Worm (Caenorhabditis elegans) whole organism, L1 larva: ENCODE measurements around the gene Y47D3B.12.

Experiments
- alr-1 ChIP-seq: fragments of 200-800 bp; sonication (Bioruptor generic); optimal IDR thresholded peaks from 2 replicates; lab custom pipeline; 2018; ENCODE audit warnings: borderline replicate concordance, mild to moderate bottlenecking, missing genetic modification characterization, missing compliant biosample characterization
- dpl-1 ChIP-seq, 3 experiments: fragments of 150-350 bp in 2 of 3; sonication (generic microtip) in 1 of 3; optimal IDR thresholded peaks; 2 replicates each; lab custom pipeline; 2014 to 2017; ENCODE audit warnings: missing biosample characterization in 3 of 3, missing genetic modification characterization in 3 of 3, missing genetic modification reagents in 3 of 3
- elt-2 ChIP-seq: sonication (generic microtip); optimal IDR thresholded peaks from 2 replicates; lab custom pipeline; 2016; ENCODE audit warnings: missing genetic modification characterization, mild to moderate bottlenecking, inconsistent platforms, missing compliant biosample characterization, missing genetic modification reagents
- lin-13 ChIP-seq: fragments of 150-350 bp; optimal IDR thresholded peaks from 2 replicates; lab custom pipeline; 2014; ENCODE audit warnings: missing biosample characterization, missing genetic modification reagents, missing genetic modification characterization
- lir-3 ChIP-seq: sonication (generic microtip); optimal IDR thresholded peaks from 2 replicates; lab custom pipeline; 2016; ENCODE audit warnings: mild to moderate bottlenecking, missing genetic modification characterization, moderate library complexity, missing compliant biosample characterization; ENCODE audit not compliant: poor library complexity
- nhr-237 ChIP-seq: fragments of 150-350 bp; optimal IDR thresholded peaks from 2 replicates; lab custom pipeline; 2014; ENCODE audit warnings: missing biosample characterization, missing genetic modification characterization
- nhr-76 ChIP-seq: sonication (generic microtip); optimal IDR thresholded peaks from 2 replicates; lab custom pipeline; 2017; ENCODE audit warnings: missing biosample characterization, missing genetic modification characterization
- pag-3 ChIP-seq: sonication (generic microtip); optimal IDR thresholded peaks from 2 replicates; lab custom pipeline; 2017; ENCODE audit warnings: missing genetic modification characterization, mild to moderate bottlenecking, missing compliant biosample characterization, antibody characterized with exemption, borderline replicate concordance; ENCODE audit not compliant: insufficient read depth
- snpc-4 ChIP-seq: fragments of 150-350 bp; optimal IDR thresholded peaks from 2 replicates; lab custom pipeline; 2014; ENCODE audit warnings: missing biosample characterization, missing genetic modification characterization
- snu-23 ChIP-seq: sonication (generic microtip); optimal IDR thresholded peaks from 2 replicates; lab custom pipeline; 2016; ENCODE audit warnings: missing genetic modification characterization, missing compliant biosample characterization
- tbx-2 ChIP-seq: sonication (generic microtip); optimal IDR thresholded peaks from 2 replicates; lab custom pipeline; 2016; ENCODE audit warnings: missing genetic modification characterization, missing compliant biosample characterization
- unc-30 ChIP-seq: sonication (generic microtip); optimal IDR thresholded peaks from 2 replicates; lab custom pipeline; 2017; ENCODE audit warnings: missing biosample characterization, missing genetic modification characterization
- unc-98 ChIP-seq: fragments of 200-800 bp; sonication (Bioruptor generic); IDR thresholded peaks from 2 replicates; pipeline ENCODE4 v1.3.6; 2022; ENCODE audit warnings: missing genetic modification characterization, missing compliant biosample characterization
- ztf-4 ChIP-seq: fragments of 150-350 bp; optimal IDR thresholded peaks from 2 replicates; lab custom pipeline; 2014; ENCODE audit warnings: missing biosample characterization, missing genetic modification characterization

DNA sequence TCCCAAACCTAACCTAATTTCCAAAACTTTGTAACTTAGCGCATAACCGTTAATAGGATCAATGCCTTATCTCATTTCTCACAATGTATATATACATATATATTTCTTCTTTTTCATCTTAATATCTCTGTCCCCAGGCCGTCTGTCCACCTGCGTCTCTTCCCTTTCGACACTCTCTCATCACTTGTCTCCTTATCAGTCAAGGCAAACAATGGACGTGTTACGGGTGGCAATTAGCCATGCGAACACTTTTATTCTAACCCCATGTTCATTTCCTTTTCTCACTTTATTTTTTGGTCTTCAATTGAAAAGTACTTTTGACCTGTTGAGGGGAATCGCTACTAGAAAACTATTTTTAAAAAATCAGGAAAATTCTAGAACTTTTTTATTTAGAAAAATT lies 45.4 kb upstream of the Y47D3B.12 start:
- no peak for TF ChIP-seq unc-98 (GFP tag; lab: Robert Waterston, UW)
- no peak for TF ChIP-seq alr-1 (tag; lab: Kevin White, UChicago)
- TF ChIP-seq dpl-1 (GFP tag; optimal IDR thresholded peaks at IDR 0.05; lab: Kevin White, UChicago) = no peak
- TF ChIP-seq nhr-76 (tag; lab: Kevin White, UChicago) = no peak
- TF ChIP-seq lir-3 (tag; lab: Kevin White, UChicago) = no peak
- no peak for TF ChIP-seq snpc-4 (tag; lab: Kevin White, UChicago)
- TF ChIP-seq unc-30 = no peak
- TF ChIP-seq ztf-4 = no peak
- no peak for TF ChIP-seq snu-23 (GFP tag; lab: Kevin White, UChicago)
- no peak for TF ChIP-seq nhr-237
- TF ChIP-seq pag-3 (tag; lab: Kevin White, UChicago) = no peak
- no peak for TF ChIP-seq tbx-2 (tag; lab: Kevin White, UChicago)
- TF ChIP-seq elt-2 (tag; lab: Kevin White, UChicago) = no peak
- no peak for TF ChIP-seq lin-13 (GFP tag; lab: Kevin White, UChicago)
